Worm (Caenorhabditis elegans): ENCODE measurements around the gene ugt-22.
"Not testable (repeated sequence)": the region's sequence is repeated elsewhere in the genome, so short reads cannot be mapped to it uniquely, and the experiment has no call there.

DNA sequence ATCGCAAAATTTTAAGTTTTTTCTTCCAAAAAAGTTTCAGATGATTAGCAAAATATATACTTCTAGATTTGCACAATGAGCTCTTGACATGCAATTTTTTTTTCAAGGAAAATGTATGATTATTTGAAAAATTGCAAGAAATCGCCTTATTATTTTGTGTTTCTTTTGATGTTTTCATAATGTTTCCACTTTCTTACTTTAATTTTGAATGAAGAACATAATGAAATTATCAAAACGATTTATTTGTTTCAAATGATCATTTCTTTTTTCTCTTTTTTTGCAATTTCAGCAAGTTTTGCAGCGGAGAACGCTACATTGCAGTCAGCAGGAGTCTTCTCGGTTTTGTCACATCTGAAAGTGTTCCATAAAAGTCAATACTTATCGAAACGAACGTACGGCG lies 13.0 kb downstream of the ugt-22 start, which contains the start of gene Y45F10C.6:
- not testable (repeated sequence) for TF ChIP-seq cog-1 (tag; optimal IDR thresholded peaks at IDR 0.05); med-1 (GFP tag; optimal IDR thresholded peaks at IDR 0.05; ENCODE audit: insufficient read depth); klf-2 (GFP tag; conservative IDR thresholded peaks at IDR 0.05); ref-1 (GFP tag; conservative IDR thresholded peaks at IDR 0.05); flt-1 (GFP tag; IDR thresholded peaks at IDR 0.05)

Measured in whole organism, midembryonic.